Worm (Caenorhabditis elegans): ENCODE results near the gene T11F9.1.

DNA sequence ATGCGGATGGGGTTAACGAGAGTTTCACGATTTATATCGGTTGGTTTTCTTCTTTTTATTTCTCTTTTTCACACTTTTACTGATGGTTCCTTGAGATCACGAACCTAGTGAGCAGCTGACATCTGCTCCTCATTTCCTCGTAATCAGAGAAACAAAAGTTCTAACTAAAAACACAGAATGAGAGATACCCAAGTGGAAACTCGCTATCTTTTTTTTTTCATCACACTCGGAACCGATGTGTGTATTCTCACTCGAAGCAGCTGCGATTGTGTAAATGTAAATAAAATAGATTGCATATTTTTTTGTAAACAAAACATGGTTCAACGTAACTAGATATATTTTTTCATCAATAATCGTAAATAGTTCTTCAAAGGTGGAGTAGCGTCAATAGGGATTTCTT, 47.0 kb downstream of the T11F9.1 start:
- TF ChIP-seq ama-1 (optimal IDR thresholded peaks at IDR 0.05) = no peak
- TF ChIP-seq ama-1 (GFP tag; optimal IDR thresholded peaks at IDR 0.05) = no peak
- TF ChIP-seq bed-1 (GFP tag; IDR thresholded peaks at IDR 0.05) = no peak
- no peak for TF ChIP-seq ztf-6 (GFP tag; IDR thresholded peaks at IDR 0.05)
- TF ChIP-seq dpl-1 (GFP tag; optimal IDR thresholded peaks at IDR 0.05) = no peak
- TF ChIP-seq aptf-3 (GFP tag; IDR thresholded peaks at IDR 0.05) = no peak
- TF ChIP-seq lin-40 (tag; optimal IDR thresholded peaks at IDR 0.05) = no peak
- no peak for TF ChIP-seq tbp1 (GFP tag; optimal IDR thresholded peaks at IDR 0.05)
- no peak for TF ChIP-seq athp-1 (tag; optimal IDR thresholded peaks at IDR 0.05)
- TF ChIP-seq mxl-1 (tag; optimal IDR thresholded peaks at IDR 0.05) = no peak
- TF ChIP-seq gei-17 (GFP tag; optimal IDR thresholded peaks at IDR 0.05) = no peak
- TF ChIP-seq unc-62 (GFP tag; optimal IDR thresholded peaks at IDR 0.05) = no peak

All from whole organism, young adult.